Fruit fly (Drosophila melanogaster): Measurements from ENCODE around the gene Pvf3.

DNA sequence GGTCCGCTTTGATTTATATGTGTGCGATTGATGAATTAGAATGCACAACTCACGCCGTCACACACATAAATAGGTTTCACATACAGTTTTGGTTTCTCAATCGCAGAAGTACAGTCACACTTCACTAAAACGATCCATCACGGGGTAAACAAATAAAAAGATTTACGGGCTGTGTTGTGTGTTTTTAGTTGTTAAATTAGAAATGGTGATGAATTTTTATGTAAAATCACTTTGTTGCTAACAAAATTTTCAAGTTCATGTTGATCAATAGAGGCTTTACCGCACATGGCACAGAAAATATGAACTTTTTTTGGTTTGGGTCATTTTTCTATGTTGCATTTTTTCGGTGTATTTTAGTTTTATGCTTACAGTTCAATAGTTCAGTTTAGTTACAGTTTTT is 8.6 kb downstream of the Pvf3 start:
- TF ChIP-seq CG7045 (GFP tag; optimal IDR thresholded peaks at IDR 0.05) (no peak), Clk (GFP tag; optimal IDR thresholded peaks at IDR 0.05) (no peak), CG33017 (tag; optimal IDR thresholded peaks at IDR 0.05) (no peak), Crg-1 (GFP tag; optimal IDR thresholded peaks at IDR 0.05) (no peak), Hr96 (GFP tag; optimal IDR thresholded peaks at IDR 0.05) (no peak), kay (GFP tag; ENCODE audit: borderline replicate concordance) (no peak), bab1 (GFP tag; optimal IDR thresholded peaks at IDR 0.05) (no peak), tj (GFP tag; optimal IDR thresholded peaks at IDR 0.05) (no peak), toe (GFP tag; optimal IDR thresholded peaks at IDR 0.05) (no peak)
